Worm (Caenorhabditis elegans) whole organism, young adult: Measurements from ENCODE around the gene spsb-1.

Experiments
- B0019.2 ChIP-seq: fragments of 200-800 bp; sonication (Bioruptor generic); conservative IDR thresholded peaks from 2 replicates; pipeline ENCODE4 v1.3.6; 2022; ENCODE audit warnings: missing genetic modification reagents, missing genetic modification characterization, missing compliant biosample characterization
- D2030.7 ChIP-seq: fragments of 200-800 bp; sonication (Bioruptor generic); IDR thresholded peaks from 2 replicates; pipeline ENCODE4 v1.3.6; 2022; ENCODE audit warnings: missing genetic modification reagents, missing genetic modification characterization, missing compliant biosample characterization
- F10E7.11 ChIP-seq: sonication (generic microtip); optimal IDR thresholded peaks from 2 replicates; lab custom pipeline; 2017; ENCODE audit warnings: mild to moderate bottlenecking, missing genetic modification characterization, moderate library complexity, missing compliant biosample characterization
- F23B12.7 ChIP-seq: sonication (generic microtip); optimal IDR thresholded peaks from 2 replicates; lab custom pipeline; 2017; ENCODE audit warnings: missing genetic modification characterization, mild to moderate bottlenecking, missing compliant biosample characterization, antibody characterized with exemption, moderate library complexity; ENCODE audit not compliant: insufficient read depth
- F33H1.4 ChIP-seq: fragments of 200-800 bp; sonication (Bioruptor generic); IDR thresholded peaks from 2 replicates; pipeline ENCODE4 v1.3.6; 2022; ENCODE audit warnings: missing genetic modification reagents, missing genetic modification characterization, missing compliant biosample characterization
- F52B5.7 ChIP-seq: sonication (generic microtip); optimal IDR thresholded peaks from 2 replicates; lab custom pipeline; 2016; ENCODE audit warnings: mild to moderate bottlenecking, missing genetic modification characterization, missing compliant biosample characterization
- F57C9.4 ChIP-seq: sonication (generic microtip); optimal IDR thresholded peaks from 2 replicates; lab custom pipeline; 2017; ENCODE audit warnings: mild to moderate bottlenecking, missing genetic modification characterization, missing compliant biosample characterization
- T07F8.4 ChIP-seq: sonication (generic microtip); optimal IDR thresholded peaks from 2 replicates; lab custom pipeline; 2016; ENCODE audit warnings: mild to moderate bottlenecking, missing genetic modification characterization, moderate library complexity, missing compliant biosample characterization
- Y56A3A.18 ChIP-seq: fragments of 200-800 bp; sonication (Bioruptor generic); IDR thresholded peaks from 2 replicates; pipeline ENCODE4 v1.3.6; 2022; ENCODE audit warnings: missing genetic modification reagents, missing genetic modification characterization, missing compliant biosample characterization
- Y79H2A.3 ChIP-seq: fragments of 200-800 bp; sonication (Bioruptor generic); conservative IDR thresholded peaks from 2 replicates; pipeline ENCODE4 v1.3.6; 2022; ENCODE audit warnings: missing genetic modification reagents, missing genetic modification characterization, missing compliant biosample characterization
- Y95B8A.8 ChIP-seq: fragments of 200-800 bp; sonication (Bioruptor generic); IDR thresholded peaks from 2 replicates; pipeline ENCODE4 v1.3.6; 2022; ENCODE audit warnings: missing genetic modification reagents, missing genetic modification characterization, missing compliant biosample characterization
- ZK185.1 ChIP-seq: sonication (generic microtip); optimal IDR thresholded peaks from 2 replicates; lab custom pipeline; 2016; ENCODE audit warnings: mild to moderate bottlenecking, missing genetic modification characterization, missing compliant biosample characterization; ENCODE audit not compliant: poor library complexity, severe bottlenecking
- aptf-3 ChIP-seq: fragments of 200-800 bp; sonication (Bioruptor generic); IDR thresholded peaks from 2 replicates; pipeline ENCODE4 v1.3.6; 2022; ENCODE audit warnings: missing genetic modification characterization, missing compliant biosample characterization
- attf-6 ChIP-seq: fragments of 200-800 bp; sonication (Bioruptor generic); IDR thresholded peaks from 2 replicates; pipeline ENCODE4 v1.3.6; 2022; ENCODE audit warnings: missing genetic modification reagents, missing genetic modification characterization, missing compliant biosample characterization
- bed-2 ChIP-seq: fragments of 200-800 bp; sonication (Bioruptor generic); IDR thresholded peaks from 2 replicates; pipeline ENCODE4 v1.3.6; 2022; ENCODE audit warnings: missing genetic modification reagents, missing genetic modification characterization, missing compliant biosample characterization
- cebp-1 ChIP-seq, 2 experiments: fragments of 200-800 bp in 1 of 2; sonication (Bioruptor generic) in 1 of 2; sonication (generic microtip) in 1 of 2; IDR thresholded peaks in 1 of 2; optimal IDR thresholded peaks in 1 of 2; 2 replicates each; pipeline versions ENCODE4 v1.3.6 to Lab custom; 2017 to 2022; ENCODE audit warnings: missing compliant biosample characterization in 2 of 2, missing genetic modification characterization in 2 of 2, mild to moderate bottlenecking in 1 of 2, missing genetic modification reagents in 1 of 2, moderate library complexity in 1 of 2
- ceh-58 ChIP-seq: fragments of 200-800 bp; sonication (Bioruptor generic); IDR thresholded peaks from 2 replicates; pipeline ENCODE4 v1.3.6; 2022; ENCODE audit warnings: missing genetic modification characterization, missing compliant biosample characterization
- die-1 ChIP-seq: sonication (generic microtip); optimal IDR thresholded peaks from 2 replicates; lab custom pipeline; 2016; ENCODE audit warnings: missing genotype, mild to moderate bottlenecking, missing genetic modification characterization, missing compliant biosample characterization
- dox-1 ChIP-seq: fragments of 200-800 bp; sonication (Bioruptor generic); IDR thresholded peaks from 2 replicates; pipeline ENCODE4 v1.3.6; 2022; ENCODE audit warnings: missing genetic modification reagents, missing genetic modification characterization, missing compliant biosample characterization
- dpff-1 ChIP-seq: sonication (generic microtip); optimal IDR thresholded peaks from 2 replicates; lab custom pipeline; 2017; ENCODE audit warnings: mild to moderate bottlenecking, missing genetic modification characterization, missing compliant biosample characterization
- dpl-1 ChIP-seq: fragments of 150-350 bp; optimal IDR thresholded peaks from 2 replicates; lab custom pipeline; 2014; ENCODE audit warnings: missing biosample characterization, missing genetic modification reagents, missing genetic modification characterization
- efl-1 ChIP-seq: fragments of 150-350 bp; optimal IDR thresholded peaks from 2 replicates; lab custom pipeline; 2014; ENCODE audit warnings: missing biosample characterization, missing genetic modification reagents, missing genetic modification characterization
- ets-4 ChIP-seq: fragments of 200-800 bp; sonication (Bioruptor generic); optimal IDR thresholded peaks from 2 replicates; lab custom pipeline; 2018; ENCODE audit warnings: mild to moderate bottlenecking, missing genetic modification characterization, missing compliant biosample characterization
- him-1 ChIP-seq: sonication (generic microtip); optimal IDR thresholded peaks from 2 replicates; lab custom pipeline; 2016; ENCODE audit warnings: missing genotype, missing genetic modification reagents, missing genetic modification characterization, missing compliant biosample characterization
- hlh-26 ChIP-seq: fragments of 200-800 bp; sonication (Bioruptor generic); conservative IDR thresholded peaks from 2 replicates; pipeline ENCODE4 v1.3.6; 2022; ENCODE audit warnings: missing genetic modification reagents, missing genetic modification characterization, missing compliant biosample characterization
- hmg-1.2 ChIP-seq: fragments of 200-800 bp; sonication (Bioruptor generic); IDR thresholded peaks from 2 replicates; pipeline ENCODE4 v1.3.6; 2022; ENCODE audit warnings: missing genetic modification reagents, missing genetic modification characterization, missing compliant biosample characterization
- lag-1 ChIP-seq: fragments of 200-800 bp; sonication (Bioruptor generic); IDR thresholded peaks from 2 replicates; pipeline ENCODE4 v1.3.6; 2022; ENCODE audit warnings: missing genetic modification reagents, missing genetic modification characterization, missing compliant biosample characterization
- let-526 ChIP-seq: fragments of 200-800 bp; sonication (Bioruptor generic); IDR thresholded peaks from 2 replicates; pipeline ENCODE4 v1.3.6; 2022; ENCODE audit warnings: missing genetic modification reagents, missing genetic modification characterization, missing compliant biosample characterization
- lin-35 ChIP-seq, 3 experiments: fragments of 150-350 bp in 2 of 3; sonication (generic microtip) in 1 of 3; optimal IDR thresholded peaks; 2 replicates each; lab custom pipeline; 2014 to 2018; ENCODE audit warnings: missing biosample characterization in 3 of 3, missing genetic modification characterization in 3 of 3, missing genetic modification reagents in 3 of 3
- lin-54 ChIP-seq: fragments of 200-800 bp; sonication (Bioruptor generic); optimal IDR thresholded peaks from 2 replicates; lab custom pipeline; 2018; ENCODE audit warnings: mild to moderate bottlenecking, missing genetic modification characterization, missing compliant biosample characterization
- lir-1 ChIP-seq: fragments of 200-800 bp; sonication (Bioruptor generic); conservative IDR thresholded peaks from 2 replicates; pipeline ENCODE4 v1.3.6; 2022; ENCODE audit warnings: missing genetic modification reagents, missing genetic modification characterization, missing compliant biosample characterization
- lsl-1 ChIP-seq: fragments of 200-800 bp; sonication (Bioruptor generic); optimal IDR thresholded peaks from 2 replicates; lab custom pipeline; 2018; ENCODE audit warnings: mild to moderate bottlenecking, missing genetic modification characterization, moderate library complexity, missing compliant biosample characterization
- lsy-27 ChIP-seq: sonication (generic microtip); optimal IDR thresholded peaks from 2 replicates; lab custom pipeline; 2017; ENCODE audit warnings: missing genetic modification characterization, mild to moderate bottlenecking, missing compliant biosample characterization, antibody characterized with exemption, missing genotype, borderline replicate concordance; ENCODE audit not compliant: insufficient read depth
- madf-10 ChIP-seq: sonication (generic microtip); optimal IDR thresholded peaks from 2 replicates; lab custom pipeline; 2016; ENCODE audit warnings: mild to moderate bottlenecking, missing genetic modification characterization, missing compliant biosample characterization
- madf-3 ChIP-seq: fragments of 200-800 bp; sonication (Bioruptor generic); IDR thresholded peaks from 2 replicates; pipeline ENCODE4 v1.3.6; 2022; ENCODE audit warnings: missing genetic modification reagents, missing genetic modification characterization, missing compliant biosample characterization
- madf-6 ChIP-seq: fragments of 200-800 bp; sonication (Bioruptor generic); IDR thresholded peaks from 2 replicates; pipeline ENCODE4 v1.3.6; 2022; ENCODE audit warnings: missing genetic modification reagents, missing genetic modification characterization, missing compliant biosample characterization
- madf-8 ChIP-seq: fragments of 200-800 bp; sonication (Bioruptor generic); conservative IDR thresholded peaks from 2 replicates; pipeline ENCODE4 v1.3.6; 2022; ENCODE audit warnings: missing genetic modification reagents, missing genetic modification characterization, missing compliant biosample characterization
- nfyb-1 ChIP-seq: fragments of 200-800 bp; sonication (Bioruptor generic); IDR thresholded peaks from 2 replicates; pipeline ENCODE4 v1.3.6; 2022; ENCODE audit warnings: missing genetic modification reagents, missing genetic modification characterization, missing compliant biosample characterization
- nhr-90 ChIP-seq: sonication (generic microtip); optimal IDR thresholded peaks from 2 replicates; lab custom pipeline; 2016; ENCODE audit warnings: missing genotype, mild to moderate bottlenecking, missing genetic modification characterization, missing compliant biosample characterization
- pbrm-1 ChIP-seq: fragments of 200-800 bp; sonication (Bioruptor generic); IDR thresholded peaks from 2 replicates; pipeline ENCODE4 v1.3.6; 2022; ENCODE audit warnings: missing genetic modification reagents, missing genetic modification characterization, missing compliant biosample characterization
- pha-4 ChIP-seq: fragments of 150-350 bp; sonication (generic microtip); optimal IDR thresholded peaks from 2 replicates; lab custom pipeline; 2014; ENCODE audit warnings: missing biosample characterization, missing genetic modification reagents, missing genetic modification characterization
- rcor-1 ChIP-seq: fragments of 200-800 bp; sonication (Bioruptor generic); IDR thresholded peaks from 2 replicates; pipeline ENCODE4 v1.3.6; 2022; ENCODE audit warnings: missing genetic modification reagents, missing genetic modification characterization, missing compliant biosample characterization
- sptf-2 ChIP-seq: fragments of 200-800 bp; sonication (Bioruptor generic); optimal IDR thresholded peaks from 2 replicates; lab custom pipeline; 2018; ENCODE audit warnings: mild to moderate bottlenecking, missing genetic modification characterization, missing compliant biosample characterization
- tbx-9 ChIP-seq: sonication (generic microtip); optimal IDR thresholded peaks from 2 replicates; lab custom pipeline; 2016; ENCODE audit warnings: borderline replicate concordance, missing genetic modification characterization, inconsistent platforms, missing compliant biosample characterization
- unc-62 ChIP-seq: fragments of 150-350 bp; optimal IDR thresholded peaks from 2 replicates; lab custom pipeline; 2014; ENCODE audit warnings: missing biosample characterization, missing genetic modification reagents, missing genetic modification characterization
- zfh-2 ChIP-seq: fragments of 200-800 bp; sonication (Bioruptor generic); conservative IDR thresholded peaks from 2 replicates; pipeline ENCODE4 v1.3.6; 2022; ENCODE audit warnings: missing genetic modification reagents, missing genetic modification characterization, missing compliant biosample characterization
- ztf-3 ChIP-seq: fragments of 200-800 bp; sonication (Bioruptor generic); optimal IDR thresholded peaks from 2 replicates; lab custom pipeline; 2018; ENCODE audit warnings: mild to moderate bottlenecking, missing genetic modification characterization, missing compliant biosample characterization
- ztf-6 ChIP-seq: fragments of 200-800 bp; sonication (Bioruptor generic); IDR thresholded peaks from 2 replicates; pipeline ENCODE4 v1.3.6; 2022; ENCODE audit warnings: missing genetic modification reagents, missing genetic modification characterization, missing compliant biosample characterization

The spsb-1 gene

ce11 chrII:15208151-15208550 lies 11.6 kb downstream of the spsb-1 start:
- TF ChIP-seq dpff-1 (tag; lab: Kevin White, UChicago) (no peak), hlh-26 (GFP tag; lab: Robert Waterston, UW) (no peak), madf-6 (GFP tag; lab: Robert Waterston, UW) (peak; percentile 40; the same call in 1 of the 2 replicates), ZK185.1 (tag; lab: Kevin White, UChicago) (no peak), ets-4 (GFP tag; lab: Kevin White, UChicago) (no peak), unc-62 (GFP tag; lab: Kevin White, UChicago) (no peak), lag-1 (no peak), dpl-1 (GFP tag; lab: Kevin White, UChicago) (peak; percentile 20), nhr-90 (tag; lab: Kevin White, UChicago) (no peak), nfyb-1 (no peak), zfh-2 (GFP tag; lab: Robert Waterston, UW) (no peak), F33H1.4 (GFP tag; lab: Robert Waterston, UW) (0 out of 2 replicates have a peak, but pooled peaks have one; percentile 28), sptf-2 (GFP tag; lab: Kevin White, UChicago) (no peak), lin-54 (peak; percentile 79), efl-1 (GFP tag; lab: Kevin White, UChicago) (peak; percentile 65), cebp-1 (GFP tag; IDR thresholded peaks at IDR 0.05; lab: Robert Waterston, UW) (no peak), cebp-1 (tag; optimal IDR thresholded peaks at IDR 0.05; lab: Kevin White, UChicago) (peak; percentile 0), lsl-1 (GFP tag; lab: Kevin White, UChicago) (peak; percentile 74), pbrm-1 (GFP tag; lab: Robert Waterston, UW) (no peak), madf-8 (GFP tag; lab: Robert Waterston, UW) (no peak), ztf-6 (GFP tag; lab: Robert Waterston, UW) (no peak), tbx-9 (tag; lab: Kevin White, UChicago) (no peak), madf-10 (no peak), Y56A3A.18 (GFP tag; lab: Robert Waterston, UW) (no peak), attf-6 (GFP tag; lab: Robert Waterston, UW) (no peak), madf-3 (GFP tag; lab: Robert Waterston, UW) (no peak), B0019.2 (GFP tag; lab: Robert Waterston, UW) (no peak), lsy-27 (tag; lab: Kevin White, UChicago) (no peak), aptf-3 (GFP tag; lab: Robert Waterston, UW) (no peak), F57C9.4 (tag; lab: Kevin White, UChicago) (no peak), Y95B8A.8 (GFP tag; lab: Robert Waterston, UW) (no peak), F10E7.11 (tag; lab: Kevin White, UChicago) (no peak), lin-35 (GFP tag; optimal IDR thresholded peaks at IDR 0.05; lab: Kevin White, UChicago) (peak in 1 of 3 experiments; percentile 46), die-1 (tag; lab: Kevin White, UChicago) (no peak), hmg-1.2 (0 out of 2 replicates have a peak, but pooled peaks have one; percentile 16), rcor-1 (no peak), F52B5.7 (tag; lab: Kevin White, UChicago) (no peak), T07F8.4 (tag; lab: Kevin White, UChicago) (no peak), him-1 (tag; lab: Kevin White, UChicago) (no peak), F23B12.7 (tag; lab: Kevin White, UChicago) (peak; percentile 19), lir-1 (GFP tag; lab: Robert Waterston, UW) (no peak), ceh-58 (GFP tag; lab: Robert Waterston, UW) (no peak), dox-1 (GFP tag; lab: Robert Waterston, UW) (no peak), let-526 (GFP tag; lab: Robert Waterston, UW) (no peak), bed-2 (no peak), Y79H2A.3 (GFP tag; lab: Robert Waterston, UW) (no peak), ztf-3 (no peak), D2030.7 (GFP tag; lab: Robert Waterston, UW) (peak; percentile 52; the same call in 1 of the 2 replicates), pha-4 (tag; lab: Kevin White, UChicago) (no peak)
